Fruit fly (Drosophila melanogaster) whole organism, prepupa: ENCODE measurements around the gene MFS9.

Experiments used
- Blimp-1 ChIP-seq: fragments of 200-800 bp; sonication (Bioruptor generic); optimal IDR thresholded peaks from 3 replicates; lab custom pipeline; 2017; ENCODE audit warnings: missing biosample characterization, missing genetic modification characterization, mild to moderate bottlenecking, moderate library complexity, missing genetic modification reagents
- CG10631 ChIP-seq: fragments of 200-800 bp; sonication (Bioruptor generic); optimal IDR thresholded peaks from 2 replicates; lab custom pipeline; 2016; ENCODE audit warnings: missing biosample characterization, missing genetic modification characterization
- CG10669 ChIP-seq: fragments of 200-800 bp; sonication (Bioruptor generic); optimal IDR thresholded peaks from 3 replicates; lab custom pipeline; 2018; ENCODE audit warnings: missing biosample characterization, mild to moderate bottlenecking, missing genetic modification characterization, moderate library complexity
- CG11294 ChIP-seq: fragments of 200-800 bp; sonication (Bioruptor generic); IDR thresholded peaks from 2 replicates; pipeline ENCODE4 v1.3.6; 2022; ENCODE audit warnings: missing biosample characterization, missing genetic modification characterization
- CG11902 ChIP-seq: fragments of 200-800 bp; sonication (Bioruptor generic); optimal IDR thresholded peaks from 3 replicates; lab custom pipeline; 2016; ENCODE audit warnings: missing biosample characterization, missing genetic modification characterization
- CG15336 ChIP-seq: fragments of 200-800 bp; sonication (Bioruptor generic); IDR thresholded peaks from 2 replicates; pipeline ENCODE4 v1.3.6; 2022; ENCODE audit warnings: missing biosample characterization, missing genetic modification characterization
- CG32006 ChIP-seq: fragments of 200-800 bp; sonication (Bioruptor generic); optimal IDR thresholded peaks from 3 replicates; lab custom pipeline; 2017; ENCODE audit warnings: missing biosample characterization, mild to moderate bottlenecking, missing genetic modification characterization
- CG34406 ChIP-seq: fragments of 200-800 bp; sonication (Bioruptor generic); optimal IDR thresholded peaks from 3 replicates; lab custom pipeline; 2016; ENCODE audit warnings: missing biosample characterization, missing genetic modification characterization
- CG3919 ChIP-seq: fragments of 200-800 bp; sonication (Bioruptor generic); optimal IDR thresholded peaks from 3 replicates; lab custom pipeline; 2016; ENCODE audit warnings: missing biosample characterization, missing genetic modification characterization
- CG6163 ChIP-seq: fragments of 200-800 bp; sonication (Bioruptor generic); IDR thresholded peaks from 3 replicates; pipeline ENCODE4 v1.3.6; 2022; ENCODE audit warnings: missing biosample characterization, missing genetic modification characterization
- CG6792 ChIP-seq: fragments of 200-800 bp; sonication (Bioruptor generic); optimal IDR thresholded peaks from 3 replicates; lab custom pipeline; 2016; ENCODE audit warnings: missing biosample characterization, missing genetic modification characterization
- CG6854 ChIP-seq: fragments of 200-800 bp; sonication (Bioruptor generic); optimal IDR thresholded peaks from 2 replicates; lab custom pipeline; 2017; ENCODE audit warnings: missing biosample characterization, mild to moderate bottlenecking, missing genetic modification characterization
- CG7368 ChIP-seq: fragments of 200-800 bp; sonication (Bioruptor generic); optimal IDR thresholded peaks from 3 replicates; lab custom pipeline; 2016; ENCODE audit warnings: missing biosample characterization, missing genetic modification characterization
- CG8119 ChIP-seq: fragments of 200-800 bp; sonication (Bioruptor generic); IDR thresholded peaks from 3 replicates; pipeline ENCODE4 v1.3.6; 2022; ENCODE audit warnings: missing biosample characterization, missing genetic modification characterization
- CG8319 ChIP-seq: fragments of 200-800 bp; sonication (Bioruptor generic); optimal IDR thresholded peaks from 3 replicates; lab custom pipeline; 2016; ENCODE audit warnings: missing biosample characterization, missing genetic modification characterization
- CG8632 ChIP-seq: fragments of 200-800 bp; sonication (Bioruptor generic); optimal IDR thresholded peaks from 3 replicates; lab custom pipeline; 2016; ENCODE audit warnings: missing biosample characterization, missing genetic modification characterization
- CG9139 ChIP-seq: fragments of 200-800 bp; sonication (Bioruptor generic); optimal IDR thresholded peaks from 3 replicates; lab custom pipeline; 2017; ENCODE audit warnings: missing biosample characterization, mild to moderate bottlenecking, missing genetic modification characterization
- Eip75B ChIP-seq: fragments of 200-800 bp; sonication (Bioruptor generic); optimal IDR thresholded peaks from 3 replicates; lab custom pipeline; 2016; ENCODE audit warnings: missing biosample characterization, missing genetic modification characterization
- Eip78C ChIP-seq: fragments of 200-800 bp; sonication (Bioruptor generic); peaks from one replicate; lab custom pipeline; 2016; ENCODE audit warnings: missing biosample characterization, missing genetic modification characterization
- Eip93F ChIP-seq: fragments of 200-800 bp; sonication (Bioruptor generic); optimal IDR thresholded peaks from 2 replicates; lab custom pipeline; 2016; ENCODE audit warnings: missing biosample characterization, mild to moderate bottlenecking, missing genetic modification characterization
- Ets21C ChIP-seq: fragments of 200-800 bp; sonication (Bioruptor generic); optimal IDR thresholded peaks from 3 replicates; lab custom pipeline; 2016; ENCODE audit warnings: missing biosample characterization, missing genetic modification characterization
- Ets96B ChIP-seq: fragments of 200-800 bp; optimal IDR thresholded peaks from 2 replicates; lab custom pipeline; 2019; ENCODE audit warnings: missing biosample characterization, mild to moderate bottlenecking, missing genetic modification characterization, moderate library complexity
- Gug ChIP-seq: fragments of 200-800 bp; sonication (Bioruptor generic); IDR thresholded peaks from 2 replicates; pipeline ENCODE4 v1.3.6; 2022; ENCODE audit warnings: missing biosample characterization, missing genetic modification characterization
- Hr39 ChIP-seq: fragments of 200-800 bp; sonication (Bioruptor generic); optimal IDR thresholded peaks from 2 replicates; lab custom pipeline; 2016; ENCODE audit warnings: missing biosample characterization, missing genetic modification characterization
- Lpt ChIP-seq: fragments of 200-800 bp; sonication (Bioruptor generic); optimal IDR thresholded peaks from 3 replicates; lab custom pipeline; 2016; ENCODE audit warnings: missing biosample characterization, missing genetic modification characterization
- Sox14 ChIP-seq: fragments of 200-800 bp; sonication (Bioruptor generic); optimal IDR thresholded peaks from 3 replicates; lab custom pipeline; 2016; ENCODE audit warnings: missing biosample characterization, missing genetic modification characterization
- Sox15 ChIP-seq: fragments of 200-800 bp; sonication (Bioruptor generic); optimal IDR thresholded peaks from 3 replicates; lab custom pipeline; 2016; ENCODE audit warnings: missing biosample characterization, missing genetic modification characterization
- cyc ChIP-seq: fragments of 200-800 bp; sonication (Bioruptor generic); optimal IDR thresholded peaks from 3 replicates; lab custom pipeline; 2016; ENCODE audit warnings: missing biosample characterization, missing genetic modification characterization
- dac ChIP-seq: fragments of 200-800 bp; sonication (Bioruptor generic); optimal IDR thresholded peaks from 2 replicates; lab custom pipeline; 2017; ENCODE audit warnings: missing biosample characterization, mild to moderate bottlenecking, missing genetic modification characterization
- eg ChIP-seq: fragments of 200-800 bp; sonication (Bioruptor generic); IDR thresholded peaks from 3 replicates; pipeline ENCODE4 v1.3.6; 2022; ENCODE audit warnings: missing biosample characterization, missing genetic modification characterization
- esn ChIP-seq: fragments of 200-800 bp; sonication (Bioruptor generic); optimal IDR thresholded peaks from 2 replicates; lab custom pipeline; 2016; ENCODE audit warnings: missing biosample characterization, mild to moderate bottlenecking, missing genetic modification characterization, moderate library complexity
- fd59A ChIP-seq: fragments of 200-800 bp; sonication (Bioruptor generic); optimal IDR thresholded peaks from 2 replicates; lab custom pipeline; 2017; ENCODE audit warnings: missing biosample characterization, mild to moderate bottlenecking, missing genetic modification characterization, missing genetic modification reagents
- fd85E ChIP-seq: fragments of 200-800 bp; sonication (Bioruptor generic); optimal IDR thresholded peaks from 3 replicates; lab custom pipeline; 2016; ENCODE audit warnings: missing biosample characterization, missing genetic modification characterization
- fkh ChIP-seq: fragments of 200-800 bp; sonication (Bioruptor generic); optimal IDR thresholded peaks from 3 replicates; lab custom pipeline; 2017; ENCODE audit warnings: missing biosample characterization, mild to moderate bottlenecking, missing genetic modification characterization, moderate library complexity
- lz ChIP-seq: fragments of 200-800 bp; sonication (Bioruptor generic); optimal IDR thresholded peaks from 3 replicates; lab custom pipeline; 2016; ENCODE audit warnings: missing biosample characterization, missing genetic modification characterization
- net ChIP-seq: fragments of 200-800 bp; sonication (Bioruptor generic); optimal IDR thresholded peaks from 3 replicates; lab custom pipeline; 2016; ENCODE audit warnings: missing biosample characterization, missing genetic modification characterization
- pdm3 ChIP-seq: fragments of 200-800 bp; sonication (Bioruptor generic); optimal IDR thresholded peaks from 3 replicates; lab custom pipeline; 2016; ENCODE audit warnings: missing biosample characterization, missing genetic modification characterization
- salr ChIP-seq, 2 experiments: fragments of 200-800 bp; sonication (Bioruptor generic); optimal IDR thresholded peaks; 3 replicates each; lab custom pipeline; 2016 to 2018; ENCODE audit warnings: missing biosample characterization in 2 of 2, missing genetic modification characterization in 2 of 2, mild to moderate bottlenecking in 1 of 2
- ss ChIP-seq, 2 experiments: fragments of 200-800 bp; sonication (Bioruptor generic); optimal IDR thresholded peaks; 2 replicates in 1 of 2; 3 replicates in 1 of 2; lab custom pipeline; 2017 to 2018; ENCODE audit warnings: mild to moderate bottlenecking in 2 of 2, missing biosample characterization in 2 of 2, missing genetic modification characterization in 2 of 2, moderate library complexity in 1 of 2
- svp ChIP-seq: fragments of 200-800 bp; sonication (Bioruptor generic); peaks from one replicate; lab custom pipeline; 2016; ENCODE audit warnings: missing biosample characterization, missing genetic modification characterization

The MFS9 gene

dm6 chr3R:20556281-20557113 is 44.2 kb upstream of the MFS9 start (continued):
- TF ChIP-seq CG8119 (peak; percentile 65), Blimp-1 (GFP tag; lab: Kevin White, UChicago) (no peak), CG6163 (GFP tag; lab: Robert Waterston, UW) (peak; percentile 81), CG8319 (GFP tag; lab: Kevin White, UChicago) (peak; percentile 61), salr (GFP tag; optimal IDR thresholded peaks at IDR 0.05; lab: Kevin White, UChicago) (peak in 1 of 2 experiments; percentile 65), cyc (GFP tag; lab: Kevin White, UChicago) (peak; percentile 67), Ets96B (tag; lab: Kevin White, UChicago) (peak; percentile 52), fd59A (GFP tag; lab: Kevin White, UChicago) (peak; percentile 65), CG9139 (GFP tag; lab: Kevin White, UChicago) (peak; percentile 93), CG11294 (GFP tag; lab: Robert Waterston, UW) (peak; percentile 74), ss (GFP tag; optimal IDR thresholded peaks at IDR 0.05; lab: Kevin White, UChicago) (peak; percentile 89), CG34406 (GFP tag; lab: Kevin White, UChicago) (peak; percentile 67), Eip75B (GFP tag; lab: Kevin White, UChicago) (peak; percentile 65), Lpt (GFP tag; lab: Kevin White, UChicago) (peak; percentile 55), Sox14 (GFP tag; lab: Kevin White, UChicago) (peak; percentile 70), Eip93F (GFP tag; lab: Kevin White, UChicago) (no peak), CG6792 (GFP tag; lab: Kevin White, UChicago) (peak; percentile 57), CG11902 (peak; percentile 50), CG7368 (GFP tag; lab: Kevin White, UChicago) (peak; percentile 74)
- TF ChIP-seq, all 60 proteins: peak for 55

DNA sequence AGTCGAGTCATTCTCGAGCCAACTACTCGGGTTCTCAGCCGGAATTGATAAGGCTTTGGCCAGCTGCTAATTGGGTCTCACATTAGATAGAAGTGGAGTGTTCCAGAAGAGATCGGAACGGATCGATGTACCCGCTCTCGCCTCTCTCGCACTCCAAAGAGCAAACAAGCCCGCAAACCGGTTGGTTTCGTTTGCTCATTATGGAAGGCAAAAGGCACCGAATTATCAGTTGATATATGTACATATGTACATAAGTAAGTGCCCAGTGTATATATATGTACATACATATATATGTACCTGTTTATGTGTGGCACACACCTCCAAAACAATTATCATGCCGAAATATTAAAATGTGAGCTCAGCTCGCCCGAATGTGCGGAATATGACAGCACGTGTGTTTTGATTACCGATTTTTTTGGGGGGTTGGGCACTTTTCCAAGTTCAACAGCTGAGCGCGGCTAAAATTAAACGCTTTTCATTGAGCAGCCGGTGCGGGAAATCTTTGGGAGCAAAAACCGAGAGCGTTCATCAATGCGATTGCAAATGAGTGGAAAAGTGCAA is 43.5 kb upstream of the MFS9 start:
- no peak for TF ChIP-seq fd85E (GFP tag; lab: Kevin White, UChicago)
- no peak for TF ChIP-seq CG10669 (GFP tag; lab: Kevin White, UChicago)
- no peak for TF ChIP-seq esn (GFP tag; lab: Kevin White, UChicago)
- TF ChIP-seq Gug: no peak
- TF ChIP-seq CG7368 (GFP tag; lab: Kevin White, UChicago): no peak
- no peak for TF ChIP-seq CG32006
- TF ChIP-seq CG15336 (GFP tag; lab: Robert Waterston, UW): no peak
- peak; percentile 38 for TF ChIP-seq Eip93F (GFP tag; lab: Kevin White, UChicago)
- no peak for TF ChIP-seq dac
- TF ChIP-seq fd59A (GFP tag; lab: Kevin White, UChicago): no peak
- no peak for TF ChIP-seq svp
- no peak for TF ChIP-seq Blimp-1 (GFP tag; lab: Kevin White, UChicago)
- no peak for TF ChIP-seq CG6854 (GFP tag; lab: Kevin White, UChicago)
- no peak for TF ChIP-seq Sox14 (GFP tag; lab: Kevin White, UChicago)
- TF ChIP-seq Sox15: no peak
- TF ChIP-seq CG8632 (GFP tag; lab: Kevin White, UChicago): no peak
- no peak for TF ChIP-seq Eip78C (GFP tag; lab: Kevin White, UChicago)
- no peak for TF ChIP-seq Hr39 (GFP tag; lab: Kevin White, UChicago)
- no peak for TF ChIP-seq CG10631 (GFP tag; lab: Kevin White, UChicago)
- peak; percentile 95 for TF ChIP-seq fkh (GFP tag; lab: Kevin White, UChicago)
- no peak for TF ChIP-seq Ets21C (GFP tag; lab: Kevin White, UChicago)
- TF ChIP-seq Ets96B (tag; lab: Kevin White, UChicago): no peak
- TF ChIP-seq eg (GFP tag; lab: Robert Waterston, UW): no peak
- TF ChIP-seq CG6163 (GFP tag; lab: Robert Waterston, UW): peak; percentile 24; the same call in 1 of the 3 replicates
- no peak for TF ChIP-seq pdm3 (GFP tag; lab: Kevin White, UChicago)
- TF ChIP-seq CG8119: peak; percentile 29; the same call in 1 of the 3 replicates
- TF ChIP-seq CG3919 (GFP tag; lab: Kevin White, UChicago): no peak
- TF ChIP-seq net (GFP tag; lab: Kevin White, UChicago): no peak
- no peak for TF ChIP-seq ss (GFP tag; optimal IDR thresholded peaks at IDR 0.05; lab: Kevin White, UChicago)
- TF ChIP-seq lz: no peak
